Worm (Caenorhabditis elegans): ENCODE results near the gene K03B8.8.

DNA sequence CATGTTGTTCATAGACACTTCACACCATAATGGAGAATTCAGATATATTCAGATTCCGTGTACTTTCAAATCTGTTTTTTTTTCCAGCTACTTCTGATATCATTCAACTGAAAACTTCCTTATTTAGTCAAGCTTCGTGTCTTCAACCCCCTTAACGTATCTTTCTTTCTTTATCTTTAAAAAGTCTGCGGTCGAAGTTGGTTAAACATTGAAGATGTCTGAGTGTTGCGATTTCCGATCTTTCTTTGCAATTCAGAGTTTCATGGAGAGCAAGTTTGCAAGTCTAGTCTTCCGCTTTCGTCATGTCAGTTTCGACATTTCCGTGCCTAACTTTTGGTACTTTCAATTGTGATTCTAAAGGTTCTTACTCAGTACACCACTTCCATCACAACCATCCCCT is 24.4 kb upstream of the K03B8.8 start:
- TF ChIP-seq F13H6.1 (tag; optimal IDR thresholded peaks at IDR 0.05): no peak
- no peak for TF ChIP-seq R02D3.7 (tag; optimal IDR thresholded peaks at IDR 0.05)
- no peak for TF ChIP-seq nhr-12 (tag; optimal IDR thresholded peaks at IDR 0.05)
- TF ChIP-seq mdl-1 (tag; optimal IDR thresholded peaks at IDR 0.05): no peak
- no peak for TF ChIP-seq nhr-77 (tag; optimal IDR thresholded peaks at IDR 0.05)
- no peak for TF ChIP-seq skn-1 (tag; optimal IDR thresholded peaks at IDR 0.05)
- no peak for TF ChIP-seq lin-13 (GFP tag; optimal IDR thresholded peaks at IDR 0.05)
- no peak for TF ChIP-seq aly-2 (tag; optimal IDR thresholded peaks at IDR 0.05)
- no peak for TF ChIP-seq Y55F3AM.14 (GFP tag; optimal IDR thresholded peaks at IDR 0.05)
- no peak for TF ChIP-seq elt-3 (tag; optimal IDR thresholded peaks at IDR 0.05)
- no peak for TF ChIP-seq ztf-4 (tag; optimal IDR thresholded peaks at IDR 0.05)
- TF ChIP-seq unc-62 (GFP tag; optimal IDR thresholded peaks at IDR 0.05): no peak
- TF ChIP-seq ZK546.5 (tag; optimal IDR thresholded peaks at IDR 0.05): no peak
